Worm (Caenorhabditis elegans) whole organism, late embryonic: ENCODE results near the gene C01F1.6.

ENCODE experiments used
- C08G9.2 ChIP-seq: sonication (generic microtip); optimal IDR thresholded peaks from 2 replicates; lab custom pipeline; 2016; ENCODE audit warnings: mild to moderate bottlenecking, missing genetic modification characterization, moderate library complexity, missing compliant biosample characterization
- C38D4.7 ChIP-seq: fragments of 200-800 bp; sonication (Bioruptor generic); optimal IDR thresholded peaks from 2 replicates; lab custom pipeline; 2018; ENCODE audit warnings: mild to moderate bottlenecking, missing genetic modification characterization, moderate library complexity, missing compliant biosample characterization
- F13H6.1 ChIP-seq: sonication (generic microtip); optimal IDR thresholded peaks from 2 replicates; lab custom pipeline; 2016; ENCODE audit warnings: missing genetic modification characterization, missing compliant biosample characterization
- K02D7.2 ChIP-seq: sonication (generic microtip); optimal IDR thresholded peaks from 2 replicates; lab custom pipeline; 2017; ENCODE audit warnings: mild to moderate bottlenecking, missing genetic modification characterization, missing compliant biosample characterization
- ceh-14 ChIP-seq: sonication (generic microtip); optimal IDR thresholded peaks from 2 replicates; lab custom pipeline; 2016; ENCODE audit warnings: missing genotype, missing genetic modification characterization, missing compliant biosample characterization
- ceh-18 ChIP-seq: sonication (generic microtip); optimal IDR thresholded peaks from 2 replicates; lab custom pipeline; 2016; ENCODE audit warnings: missing genetic modification characterization, missing compliant biosample characterization
- ceh-2 ChIP-seq: sonication (generic microtip); optimal IDR thresholded peaks from 2 replicates; lab custom pipeline; 2016; ENCODE audit warnings: missing genotype, missing genetic modification characterization, missing compliant biosample characterization
- ceh-30 ChIP-seq: fragments of 150-350 bp; optimal IDR thresholded peaks from 2 replicates; lab custom pipeline; 2014; ENCODE audit warnings: missing biosample characterization, missing genetic modification characterization
- ceh-31 ChIP-seq: sonication (generic microtip); optimal IDR thresholded peaks from 2 replicates; lab custom pipeline; 2016; ENCODE audit warnings: missing genetic modification characterization, missing compliant biosample characterization
- ceh-45 ChIP-seq: fragments of 200-800 bp; sonication (Bioruptor generic); IDR thresholded peaks from 2 replicates; pipeline ENCODE4 v1.3.6; 2022; ENCODE audit warnings: missing genetic modification reagents, missing genetic modification characterization, missing compliant biosample characterization
- ceh-48 ChIP-seq: sonication (generic microtip); optimal IDR thresholded peaks from 2 replicates; lab custom pipeline; 2016; ENCODE audit warnings: missing genetic modification characterization, inconsistent platforms, missing compliant biosample characterization
- ceh-6 ChIP-seq: fragments of 200-800 bp; sonication (Bioruptor generic); optimal IDR thresholded peaks from 2 replicates; lab custom pipeline; 2018; ENCODE audit warnings: mild to moderate bottlenecking, missing genetic modification characterization, missing compliant biosample characterization
- che-1 ChIP-seq: sonication (generic microtip); optimal IDR thresholded peaks from 2 replicates; lab custom pipeline; 2016; ENCODE audit warnings: mild to moderate bottlenecking, missing genetic modification characterization, missing compliant biosample characterization
- dmd-4 ChIP-seq: sonication (generic microtip); optimal IDR thresholded peaks from 2 replicates; lab custom pipeline; 2016; ENCODE audit warnings: borderline replicate concordance, missing genetic modification characterization, missing compliant biosample characterization
- dve-1 ChIP-seq: sonication (generic microtip); optimal IDR thresholded peaks from 2 replicates; lab custom pipeline; 2017; ENCODE audit warnings: antibody characterized with exemption, mild to moderate bottlenecking, missing genetic modification characterization, missing compliant biosample characterization
- elt-2 ChIP-seq: sonication (generic microtip); optimal IDR thresholded peaks from 2 replicates; lab custom pipeline; 2016; ENCODE audit warnings: missing genetic modification reagents, missing genetic modification characterization, missing compliant biosample characterization
- elt-4 ChIP-seq: sonication (generic microtip); optimal IDR thresholded peaks from 2 replicates; lab custom pipeline; 2016; ENCODE audit warnings: missing genetic modification characterization, missing compliant biosample characterization
- ets-4 ChIP-seq: sonication (generic microtip); optimal IDR thresholded peaks from 2 replicates; lab custom pipeline; 2016; ENCODE audit warnings: missing genetic modification characterization, missing compliant biosample characterization
- eyg-1 ChIP-seq: sonication (generic microtip); optimal IDR thresholded peaks from 2 replicates; lab custom pipeline; 2016; ENCODE audit warnings: missing genotype, missing genetic modification characterization, missing compliant biosample characterization
- fax-1 ChIP-seq: sonication (generic microtip); optimal IDR thresholded peaks from 2 replicates; lab custom pipeline; 2016; ENCODE audit warnings: missing genotype, missing genetic modification characterization, missing compliant biosample characterization
- fkh-6 ChIP-seq: sonication (generic microtip); optimal IDR thresholded peaks from 2 replicates; lab custom pipeline; 2016; ENCODE audit warnings: missing genetic modification characterization, missing compliant biosample characterization
- gmeb-2 ChIP-seq: sonication (generic microtip); optimal IDR thresholded peaks from 2 replicates; lab custom pipeline; 2016; ENCODE audit warnings: missing genetic modification characterization, inconsistent platforms, missing compliant biosample characterization
- hlh-13 ChIP-seq: fragments of 200-800 bp; sonication (Bioruptor generic); optimal IDR thresholded peaks from 2 replicates; lab custom pipeline; 2018; ENCODE audit warnings: mild to moderate bottlenecking, missing genetic modification characterization, missing compliant biosample characterization
- hlh-15 ChIP-seq: sonication (generic microtip); optimal IDR thresholded peaks from 2 replicates; lab custom pipeline; 2016; ENCODE audit warnings: missing genetic modification characterization, missing compliant biosample characterization
- hlh-30 ChIP-seq: sonication (generic microtip); optimal IDR thresholded peaks from 2 replicates; lab custom pipeline; 2017; ENCODE audit warnings: antibody characterized with exemption, missing genetic modification characterization, missing compliant biosample characterization; ENCODE audit not compliant: insufficient read depth
- mec-3 ChIP-seq: sonication (generic microtip); optimal IDR thresholded peaks from 2 replicates; lab custom pipeline; 2016; ENCODE audit warnings: borderline replicate concordance, missing genetic modification characterization, missing compliant biosample characterization
- nfya-1 ChIP-seq: sonication (generic microtip); optimal IDR thresholded peaks from 2 replicates; lab custom pipeline; 2017; ENCODE audit warnings: missing genetic modification characterization, mild to moderate bottlenecking, missing compliant biosample characterization, antibody characterized with exemption, moderate library complexity
- nhr-11 ChIP-seq: fragments of 150-350 bp; optimal IDR thresholded peaks from 2 replicates; lab custom pipeline; 2014; ENCODE audit warnings: missing biosample characterization, missing genetic modification characterization
- nhr-232 ChIP-seq: sonication (generic microtip); optimal IDR thresholded peaks from 2 replicates; lab custom pipeline; 2016; ENCODE audit warnings: missing genetic modification characterization, missing compliant biosample characterization
- npax-4 ChIP-seq: sonication (generic microtip); optimal IDR thresholded peaks from 2 replicates; lab custom pipeline; 2016; ENCODE audit warnings: missing genetic modification characterization, missing compliant biosample characterization
- pag-3 ChIP-seq: sonication (generic microtip); optimal IDR thresholded peaks from 2 replicates; lab custom pipeline; 2016; ENCODE audit warnings: missing compliant biosample characterization, missing genetic modification characterization, borderline replicate concordance
- pat-9 ChIP-seq: fragments of 200-800 bp; sonication (Bioruptor generic); optimal IDR thresholded peaks from 2 replicates; lab custom pipeline; 2018; ENCODE audit warnings: mild to moderate bottlenecking, missing genetic modification characterization, moderate library complexity, missing compliant biosample characterization
- pha-2 ChIP-seq: sonication (generic microtip); optimal IDR thresholded peaks from 2 replicates; lab custom pipeline; 2017; ENCODE audit warnings: mild to moderate bottlenecking, missing genetic modification characterization, missing compliant biosample characterization
- pha-4 ChIP-seq: fragments of 150-350 bp; optimal IDR thresholded peaks from 2 replicates; lab custom pipeline; 2018; ENCODE audit warnings: missing biosample characterization, missing genetic modification reagents, missing genetic modification characterization
- pqm-1 ChIP-seq: sonication (generic microtip); optimal IDR thresholded peaks from 2 replicates; lab custom pipeline; 2016; ENCODE audit warnings: missing genetic modification characterization, missing compliant biosample characterization
- ref-2 ChIP-seq: sonication (generic microtip); optimal IDR thresholded peaks from 2 replicates; lab custom pipeline; 2016; ENCODE audit warnings: missing genetic modification characterization, missing compliant biosample characterization
- rnt-1 ChIP-seq: sonication (generic microtip); optimal IDR thresholded peaks from 2 replicates; lab custom pipeline; 2016; ENCODE audit warnings: missing genetic modification characterization, missing compliant biosample characterization
- sdc-2 ChIP-seq: sonication (generic microtip); optimal IDR thresholded peaks from 2 replicates; lab custom pipeline; 2016; ENCODE audit warnings: missing genotype, missing genetic modification characterization, missing compliant biosample characterization
- sox-4 ChIP-seq: sonication (generic microtip); optimal IDR thresholded peaks from 2 replicates; lab custom pipeline; 2017; ENCODE audit warnings: mild to moderate bottlenecking, missing genetic modification characterization, inconsistent platforms, missing compliant biosample characterization
- tbx-7 ChIP-seq: sonication (generic microtip); optimal IDR thresholded peaks from 2 replicates; lab custom pipeline; 2016; ENCODE audit warnings: missing genotype, missing genetic modification characterization, missing compliant biosample characterization
- unc-3 ChIP-seq, 2 experiments: fragments of 200-800 bp in 1 of 2; sonication (Bioruptor generic) in 1 of 2; sonication (generic microtip) in 1 of 2; conservative IDR thresholded peaks in 1 of 2; optimal IDR thresholded peaks in 1 of 2; 2 replicates each; pipeline versions ENCODE4 v1.3.6 to Lab custom; 2016 to 2022; ENCODE audit warnings: missing compliant biosample characterization in 2 of 2, missing genetic modification characterization in 2 of 2, missing genetic modification reagents in 1 of 2
- zip-5 ChIP-seq: sonication (generic microtip); optimal IDR thresholded peaks from 2 replicates; lab custom pipeline; 2016; ENCODE audit warnings: missing genetic modification characterization, missing compliant biosample characterization
- ztf-16 ChIP-seq: sonication (generic microtip); optimal IDR thresholded peaks from 2 replicates; lab custom pipeline; 2017; ENCODE audit warnings: missing genetic modification characterization, missing compliant biosample characterization

The C01F1.6 gene

ce11 chrII:4256541-4257001, 31.4 kb downstream of the C01F1.6 start, which contains the start of gene C16A11.7:
C16A11.7 (minus strand) TSS chrII:4256951.
- no peak for TF ChIP-seq unc-3 (GFP tag; conservative IDR thresholded peaks at IDR 0.05; lab: Robert Waterston, UW)
- no peak for TF ChIP-seq unc-3 (tag; optimal IDR thresholded peaks at IDR 0.05; lab: Kevin White, UChicago)
- TF ChIP-seq ceh-48 (tag; lab: Kevin White, UChicago): peak; percentile 56
- TF ChIP-seq hlh-30 (tag; lab: Kevin White, UChicago): no peak
- TF ChIP-seq pat-9 (tag; lab: Kevin White, UChicago): no peak

DNA sequence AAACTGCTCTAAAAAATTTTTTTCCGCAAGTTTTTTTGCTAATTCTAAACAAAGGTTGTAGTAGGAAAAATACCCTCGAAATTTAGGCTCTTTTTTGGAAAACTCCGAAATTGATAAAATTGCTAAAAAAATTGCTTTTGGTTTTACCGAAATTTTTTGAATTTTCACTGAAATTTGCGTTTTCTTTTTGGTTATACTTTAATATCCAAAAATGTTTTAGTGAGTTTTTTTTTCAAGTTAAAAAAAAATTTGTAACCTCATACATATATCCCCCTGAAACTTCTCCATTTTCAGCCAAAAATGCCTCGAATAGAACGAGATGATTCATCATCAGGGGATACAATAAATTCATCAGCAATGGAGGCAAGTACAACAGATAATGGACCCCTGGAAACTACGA, 41.1 kb downstream of the C01F1.6 start, which contains the start of gene gpa-11:
Gene gpa-11 (plus strand): TSS at position 301 of the 400 bp plus-strand sequence.
- TF ChIP-seq ceh-30 (tag; lab: Kevin White, UChicago) (no peak), ceh-18 (tag; lab: Kevin White, UChicago) (no peak), ceh-45 (no peak), gmeb-2 (tag; lab: Kevin White, UChicago) (no peak), C08G9.2 (tag; lab: Kevin White, UChicago) (no peak)

ce11 chrII:4244959-4245358, 43.1 kb downstream of the C01F1.6 start:
- TF ChIP-seq rnt-1 (tag; lab: Kevin White, UChicago) (no peak), mec-3 (tag; lab: Kevin White, UChicago) (no peak), nhr-232 (tag; lab: Kevin White, UChicago) (no peak), zip-5 (tag; lab: Kevin White, UChicago) (no peak), sox-4 (no peak), dmd-4 (tag; lab: Kevin White, UChicago) (no peak), ztf-16 (no peak), fax-1 (tag; lab: Kevin White, UChicago) (no peak), elt-2 (tag; lab: Kevin White, UChicago) (no peak), K02D7.2 (tag; lab: Kevin White, UChicago) (no peak)
- TF ChIP-seq, all 69 proteins: peak for 0

ce11 chrII:4238963-4239362, 49.0 kb downstream of the C01F1.6 start:
- TF ChIP-seq dve-1 (tag; lab: Kevin White, UChicago) (no peak), nfya-1 (tag; lab: Kevin White, UChicago) (peak; percentile 93)

DNA sequence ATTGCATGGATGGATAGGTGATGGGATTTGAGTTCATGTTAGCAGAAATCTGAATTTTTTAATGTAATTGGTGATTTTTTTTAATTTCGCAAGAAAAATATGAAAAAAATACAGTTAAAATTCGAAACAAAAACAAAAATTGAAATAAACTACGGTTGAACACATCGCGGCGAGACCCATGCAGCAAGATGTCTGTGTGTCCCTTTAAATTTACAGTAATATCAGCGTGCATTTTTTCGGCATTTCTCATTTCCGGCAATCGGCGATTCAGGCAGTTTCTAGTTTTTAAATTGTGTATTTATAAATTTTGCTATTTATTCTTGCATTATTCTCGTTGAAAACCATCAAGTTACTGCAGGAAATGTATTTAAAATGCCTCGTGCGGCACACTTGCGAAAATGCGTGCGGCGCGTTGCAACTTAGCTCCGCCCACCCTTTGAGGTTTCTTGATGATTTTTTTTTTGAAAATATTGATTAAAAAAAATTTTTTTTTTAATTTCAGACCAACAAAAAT, 50.3 kb downstream of the C01F1.6 start, which contains the start of the genes fbxc-44 and C16A11.2:
Gene fbxc-44 (minus strand): TSS at position 51 of the 514 bp plus-strand sequence.
Gene C16A11.2 (plus strand): TSS at position 503 of the 514 bp plus-strand sequence.
- peak; percentile 28 for TF ChIP-seq tbx-7 (tag; lab: Kevin White, UChicago)
- peak; percentile 60 for TF ChIP-seq fkh-6
- peak; percentile 43 for TF ChIP-seq F13H6.1
- peak; percentile 73 for TF ChIP-seq ceh-31 (tag; lab: Kevin White, UChicago)
- peak; percentile 35 for TF ChIP-seq hlh-15
- peak; percentile 48 for TF ChIP-seq eyg-1 (tag; lab: Kevin White, UChicago)
- TF ChIP-seq npax-4 (tag; lab: Kevin White, UChicago): peak; percentile 37
- peak; percentile 39 for TF ChIP-seq rnt-1 (tag; lab: Kevin White, UChicago)
- no peak for TF ChIP-seq pha-4 (tag; lab: Kevin White, UChicago)
- no peak for TF ChIP-seq hlh-13
- TF ChIP-seq ets-4 (tag; lab: Kevin White, UChicago): no peak
- peak; percentile 57 for TF ChIP-seq C38D4.7 (GFP tag; lab: Kevin White, UChicago)
- TF ChIP-seq nfya-1 (tag; lab: Kevin White, UChicago): peak; percentile 66
- peak; percentile 51 for TF ChIP-seq ceh-48 (tag; lab: Kevin White, UChicago)
- no peak for TF ChIP-seq ref-2 (tag; lab: Kevin White, UChicago)
- TF ChIP-seq pag-3 (tag; lab: Kevin White, UChicago): no peak
- TF ChIP-seq elt-4 (tag; lab: Kevin White, UChicago): no peak
- no peak for TF ChIP-seq sdc-2 (tag; lab: Kevin White, UChicago)
- peak; percentile 100 for TF ChIP-seq elt-2 (tag; lab: Kevin White, UChicago)
- TF ChIP-seq nhr-11 (tag; lab: Kevin White, UChicago): no peak
- TF ChIP-seq che-1 (tag; lab: Kevin White, UChicago): peak; percentile 77
- peak; percentile 59 for TF ChIP-seq ceh-2
- peak; percentile 75 for TF ChIP-seq ceh-14 (tag; lab: Kevin White, UChicago)
- TF ChIP-seq pqm-1 (tag; lab: Kevin White, UChicago): no peak
- TF ChIP-seq gmeb-2 (tag; lab: Kevin White, UChicago): peak; percentile 76
- peak; percentile 5 for TF ChIP-seq ceh-18 (tag; lab: Kevin White, UChicago)
- TF ChIP-seq pha-2 (tag; lab: Kevin White, UChicago): peak; percentile 61
- peak; percentile 53 for TF ChIP-seq ceh-6 (GFP tag; lab: Kevin White, UChicago)
